Fruit fly (Drosophila melanogaster) Kc167 (cell line): ENCODE measurements around the gene CG5435.

Source experiments
- Myc ChIP-seq: fragments of >200 bp; optimal IDR thresholded peaks from 2 replicates; lab custom pipeline; 2017; ENCODE audit warnings: missing external identifiers
- h ChIP-seq: fragments of >200 bp; optimal IDR thresholded peaks from 3 replicates; lab custom pipeline; 2018; ENCODE audit warnings: missing external identifiers
- psq ChIP-seq: fragments of >200 bp; optimal IDR thresholded peaks from 2 replicates; lab custom pipeline; 2017; ENCODE audit warnings: missing external identifiers

DNA sequence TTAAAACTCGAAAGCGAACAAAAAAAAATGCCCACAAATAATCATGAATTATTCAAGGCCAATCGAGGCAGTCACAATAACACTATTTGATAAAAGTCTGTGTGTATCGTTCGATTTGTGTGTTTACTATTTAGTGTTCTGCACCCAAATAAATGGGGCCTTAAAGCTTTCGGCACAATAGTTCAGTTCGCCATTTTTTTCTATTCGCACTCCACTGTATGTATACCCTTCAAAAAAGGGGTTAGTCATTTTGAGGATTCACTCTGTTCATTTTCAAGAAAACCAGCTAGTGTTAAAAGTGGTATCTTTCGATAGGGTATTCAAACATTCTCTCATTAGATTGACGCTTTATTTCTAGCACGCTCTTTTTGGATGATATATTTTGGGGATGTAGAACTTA is 37.0 kb upstream of the CG5435 start:
- TF ChIP-seq psq (no peak), h (lab: Kevin White, UChicago) (no peak), Myc (no peak)
